Fruit fly (Drosophila melanogaster) whole organism, embryonic: ENCODE data around the gene CG4020.

Source experiments
- Awh ChIP-seq: fragments of 200-800 bp; sonication (Bioruptor generic); IDR thresholded peaks from 2 replicates; pipeline ENCODE4, ENCODE4 v1.3.6; 2022; ENCODE audit warnings: missing biosample characterization, missing genetic modification characterization
- CG14710 ChIP-seq: fragments of 200-800 bp; sonication (Bioruptor generic); optimal IDR thresholded peaks from 3 replicates; lab custom pipeline; 2019; ENCODE audit warnings: missing biosample characterization, mild to moderate bottlenecking, missing genetic modification characterization, moderate library complexity
- CG14860 ChIP-seq: fragments of 200-800 bp; sonication (Bioruptor generic); IDR thresholded peaks from 3 replicates; pipeline ENCODE4 v1.3.6; 2022; ENCODE audit warnings: missing biosample characterization, missing genetic modification characterization; ENCODE audit not compliant: partially characterized antibody
- CG15269 ChIP-seq: fragments of 200-800 bp; sonication (Bioruptor generic); optimal IDR thresholded peaks from 2 replicates; lab custom pipeline; 2018; ENCODE audit warnings: missing biosample characterization, mild to moderate bottlenecking, missing genetic modification characterization, moderate library complexity
- CG17385 ChIP-seq: fragments of 200-800 bp; sonication (Bioruptor generic); optimal IDR thresholded peaks from 3 replicates; lab custom pipeline; 2018; ENCODE audit warnings: missing biosample characterization, mild to moderate bottlenecking, missing genetic modification characterization
- CG1832 ChIP-seq: fragments of 200-800 bp; sonication (Bioruptor generic); optimal IDR thresholded peaks from 2 replicates; lab custom pipeline; 2017; ENCODE audit warnings: missing biosample characterization, mild to moderate bottlenecking, missing genetic modification characterization, inconsistent platforms
- CG18599 ChIP-seq: fragments of 200-800 bp; sonication (Bioruptor generic); optimal IDR thresholded peaks from 3 replicates; lab custom pipeline; 2017; ENCODE audit warnings: missing biosample characterization, missing genetic modification characterization, mild to moderate bottlenecking, moderate library complexity, missing genetic modification reagents
- CG2120 ChIP-seq: fragments of 200-800 bp; sonication (Bioruptor generic); optimal IDR thresholded peaks from 3 replicates; lab custom pipeline; 2016; ENCODE audit warnings: missing biosample characterization, missing genetic modification characterization
- CG2889 ChIP-seq: fragments of 200-800 bp; sonication (Bioruptor generic); IDR thresholded peaks from 3 replicates; pipeline ENCODE4 v1.3.6; 2022; ENCODE audit warnings: missing biosample characterization, missing genetic modification characterization
- CG30403 ChIP-seq: fragments of 200-800 bp; sonication (Bioruptor generic); optimal IDR thresholded peaks from 3 replicates; lab custom pipeline; 2016; ENCODE audit warnings: missing biosample characterization, missing genetic modification characterization
- CG34422 ChIP-seq: fragments of 200-800 bp; sonication (Bioruptor generic); IDR thresholded peaks from 3 replicates; pipeline ENCODE4 v1.3.6; 2022; ENCODE audit warnings: missing biosample characterization, missing genetic modification characterization
- CG3726 ChIP-seq: fragments of 200-800 bp; sonication (Bioruptor generic); IDR thresholded peaks from 3 replicates; pipeline ENCODE4, ENCODE4 v1.3.6; 2022; ENCODE audit warnings: missing biosample characterization, missing genetic modification characterization
- CG4360 ChIP-seq: fragments of 200-800 bp; sonication (Bioruptor generic); IDR thresholded peaks from 2 replicates; pipeline ENCODE4 v1.3.6; 2022; ENCODE audit warnings: missing biosample characterization, missing genetic modification characterization
- CG7271 ChIP-seq: fragments of 200-800 bp; sonication (Bioruptor generic); optimal IDR thresholded peaks from 2 replicates; lab custom pipeline; 2018; ENCODE audit warnings: missing biosample characterization, mild to moderate bottlenecking, missing genetic modification characterization, moderate library complexity
- CG7928 ChIP-seq: fragments of 200-800 bp; sonication (Bioruptor generic); optimal IDR thresholded peaks from 2 replicates; lab custom pipeline; 2017; ENCODE audit warnings: missing biosample characterization, mild to moderate bottlenecking, missing genetic modification characterization
- CG8765 ChIP-seq: fragments of 200-800 bp; sonication (Bioruptor generic); IDR thresholded peaks from 2 replicates; pipeline ENCODE4 v1.3.6; 2022; ENCODE audit warnings: missing biosample characterization, missing genetic modification characterization
- CHES-1-like ChIP-seq: fragments of 200-800 bp; sonication (Bioruptor generic); optimal IDR thresholded peaks from 2 replicates; lab custom pipeline; 2016; ENCODE audit warnings: missing biosample characterization, missing genetic modification characterization
- CkIIα-i1 ChIP-seq: fragments of 200-800 bp; sonication (Bioruptor generic); IDR thresholded peaks from 2 replicates; pipeline ENCODE4 v1.3.6; 2022; ENCODE audit warnings: missing biosample characterization, missing genetic modification characterization
- Drgx ChIP-seq: fragments of 200-800 bp; sonication (Bioruptor generic); IDR thresholded peaks from 2 replicates; pipeline ENCODE4 v1.3.6; 2022; ENCODE audit warnings: missing biosample characterization, missing genetic modification characterization
- E2f2 ChIP-seq: fragments of 200-800 bp; sonication (Bioruptor generic); IDR thresholded peaks from 2 replicates; pipeline ENCODE4 v1.3.6; 2022; ENCODE audit warnings: missing biosample characterization, missing genetic modification characterization
- Hr39 ChIP-seq: fragments of >200 bp; optimal IDR thresholded peaks from 2 replicates; lab custom pipeline; 2017
- Hr78 ChIP-seq, 2 experiments: fragments of 200-800 bp in 1 of 2; fragments of >200 bp in 1 of 2; sonication (Bioruptor generic) in 1 of 2; optimal IDR thresholded peaks; 2 replicates each; lab custom pipeline; 2017 to 2019; ENCODE audit warnings: missing biosample characterization in 2 of 2, missing genetic modification characterization in 2 of 2, mild to moderate bottlenecking in 1 of 2, moderate library complexity in 1 of 2
- Kr ChIP-seq: fragments of 200-800 bp; sonication (Bioruptor generic); optimal IDR thresholded peaks from 2 replicates; lab custom pipeline; 2017; ENCODE audit warnings: missing biosample characterization, mild to moderate bottlenecking, missing genetic modification characterization
- Med ChIP-seq: fragments of 200-800 bp; sonication (Bioruptor generic); peaks from one replicate; lab custom pipeline; 2016; ENCODE audit warnings: missing biosample characterization, missing genetic modification characterization, mild to moderate bottlenecking, inconsistent platforms, moderate library complexity
- Optix ChIP-seq: fragments of 200-800 bp; sonication (Bioruptor generic); IDR thresholded peaks from 3 replicates; pipeline ENCODE4 v1.3.6; 2022; ENCODE audit warnings: missing biosample characterization, missing genetic modification characterization
- PHDP ChIP-seq: fragments of 200-800 bp; sonication (Bioruptor generic); optimal IDR thresholded peaks from 3 replicates; lab custom pipeline; 2018; ENCODE audit warnings: missing biosample characterization, mild to moderate bottlenecking, missing genetic modification characterization, moderate library complexity
- Pdp1 ChIP-seq, 2 experiments: fragments of 200-800 bp; sonication (Bioruptor generic); optimal IDR thresholded peaks; 3 replicates each; lab custom pipeline; 2016; ENCODE audit warnings: missing biosample characterization in 2 of 2, missing genetic modification characterization in 2 of 2, mild to moderate bottlenecking in 1 of 2, moderate library complexity in 1 of 2
- Trl ChIP-seq, 3 experiments: fragments of >200 bp in 2 of 3; fragments of 200-800 bp in 1 of 3; sonication (Bioruptor generic) in 1 of 3; optimal IDR thresholded peaks; 2 replicates in 1 of 3; 3 replicates in 2 of 3; lab custom pipeline; 2016 to 2017; ENCODE audit warnings: missing biosample characterization in 1 of 3, missing genetic modification characterization in 1 of 3
- abd-A ChIP-seq: fragments of 200-800 bp; sonication (Bioruptor generic); optimal IDR thresholded peaks from 3 replicates; lab custom pipeline; 2019; ENCODE audit warnings: missing biosample characterization, mild to moderate bottlenecking, missing genetic modification characterization, moderate library complexity
- bab2 ChIP-seq: fragments of 200-800 bp; sonication (Bioruptor generic); optimal IDR thresholded peaks from 2 replicates; lab custom pipeline; 2016; ENCODE audit warnings: missing biosample characterization, missing genetic modification characterization
- bigmax ChIP-seq: fragments of 200-800 bp; sonication (Bioruptor generic); optimal IDR thresholded peaks from 2 replicates; lab custom pipeline; 2018; ENCODE audit warnings: missing biosample characterization, mild to moderate bottlenecking, missing genetic modification characterization
- cg ChIP-seq: fragments of 200-800 bp; sonication (Bioruptor generic); optimal IDR thresholded peaks from 3 replicates; lab custom pipeline; 2019; ENCODE audit warnings: missing biosample characterization, mild to moderate bottlenecking, missing genetic modification characterization, moderate library complexity
- chm ChIP-seq: fragments of 200-800 bp; sonication (Bioruptor generic); IDR thresholded peaks from 2 replicates; pipeline ENCODE4 v1.3.6; 2022; ENCODE audit warnings: missing biosample characterization, missing genetic modification characterization
- crol ChIP-seq: fragments of 200-800 bp; sonication (Bioruptor generic); IDR thresholded peaks from 2 replicates; pipeline ENCODE4 v1.3.6; 2022; ENCODE audit warnings: missing biosample characterization, missing genetic modification characterization
- emc ChIP-seq: fragments of 200-800 bp; sonication (Bioruptor generic); optimal IDR thresholded peaks from 2 replicates; lab custom pipeline; 2016; ENCODE audit warnings: missing biosample characterization, missing genetic modification characterization
- gcm ChIP-seq: fragments of 200-800 bp; sonication (Bioruptor generic); optimal IDR thresholded peaks from 2 replicates; lab custom pipeline; 2019; ENCODE audit warnings: missing biosample characterization, mild to moderate bottlenecking, missing genetic modification characterization, moderate library complexity
- kni ChIP-seq: fragments of 200-800 bp; sonication (Bioruptor generic); optimal IDR thresholded peaks from 3 replicates; lab custom pipeline; 2017; ENCODE audit warnings: mild to moderate bottlenecking, missing biosample characterization, missing genetic modification reagents, missing genetic modification characterization
- lbe ChIP-seq: fragments of 200-800 bp; sonication (Bioruptor generic); optimal IDR thresholded peaks from 2 replicates; lab custom pipeline; 2016; ENCODE audit warnings: missing biosample characterization, mild to moderate bottlenecking, missing genetic modification characterization
- lilli ChIP-seq: fragments of 200-800 bp; sonication (Bioruptor generic); optimal IDR thresholded peaks from 3 replicates; lab custom pipeline; 2016; ENCODE audit warnings: missing biosample characterization, missing genetic modification characterization
- pita ChIP-seq: fragments of 200-800 bp; sonication (Bioruptor generic); optimal IDR thresholded peaks from 2 replicates; lab custom pipeline; 2017; ENCODE audit warnings: missing biosample characterization, mild to moderate bottlenecking, missing genetic modification characterization
- pros ChIP-seq: fragments of 200-800 bp; sonication (Bioruptor generic); optimal IDR thresholded peaks from 3 replicates; lab custom pipeline; 2019; ENCODE audit warnings: missing biosample characterization, mild to moderate bottlenecking, missing genetic modification characterization, moderate library complexity
- ro ChIP-seq: fragments of 200-800 bp; sonication (Bioruptor generic); IDR thresholded peaks from 2 replicates; pipeline ENCODE4 v1.3.6; 2022; ENCODE audit warnings: missing biosample characterization, missing genetic modification characterization
- sd ChIP-seq: fragments of 200-800 bp; sonication (Bioruptor generic); optimal IDR thresholded peaks from 3 replicates; lab custom pipeline; 2018; ENCODE audit warnings: missing biosample characterization, mild to moderate bottlenecking, missing genetic modification characterization, moderate library complexity
- sens ChIP-seq: fragments of 200-800 bp; sonication (Bioruptor generic); peaks from one replicate; lab custom pipeline; 2016; ENCODE audit warnings: missing biosample characterization, missing genetic modification characterization
- sob ChIP-seq: fragments of 200-800 bp; sonication (Bioruptor generic); IDR thresholded peaks from 2 replicates; pipeline ENCODE4 v1.3.6; 2022; ENCODE audit warnings: missing biosample characterization, missing genetic modification characterization
- sqz ChIP-seq: fragments of 200-800 bp; sonication (Bioruptor generic); optimal IDR thresholded peaks from 3 replicates; lab custom pipeline; 2018; ENCODE audit warnings: missing biosample characterization, mild to moderate bottlenecking, missing genetic modification characterization
- yki ChIP-seq: fragments of >200 bp; optimal IDR thresholded peaks from 3 replicates; lab custom pipeline; 2018

CG4020 gene

dm6 chrX:5902701-5903100, 2.8 kb upstream of the CG4020 start:
- TF ChIP-seq sens (GFP tag; lab: Kevin White, UChicago) (peak; percentile 41), CkIIα-i1 (GFP tag; lab: Robert Waterston, UW) (0 out of 2 replicates have a peak, but pooled peaks have one; percentile 16), Med (GFP tag; lab: Kevin White, UChicago) (peak; percentile 63), CG8765 (GFP tag; lab: Robert Waterston, UW) (no peak), CG3726 (GFP tag; lab: Robert Waterston, UW) (0 out of 3 replicates have a peak, but pooled peaks have one; percentile 33), CG2889 (GFP tag; lab: Robert Waterston, UW) (peak; percentile 11; the same call in 1 of the 3 replicates), CG30403 (GFP tag; lab: Kevin White, UChicago) (no peak), chm (GFP tag; lab: Robert Waterston, UW) (peak; percentile 44; the same call in 1 of the 2 replicates), lilli (GFP tag; lab: Kevin White, UChicago) (peak; percentile 32)

dm6 chrX:5904377-5905085, 1.0 kb upstream of the CG4020 start:
- peak; percentile 43 for TF ChIP-seq pros (GFP tag; lab: Kevin White, UChicago)
- TF ChIP-seq CG34422 (GFP tag; lab: Robert Waterston, UW), result peak; percentile 71; the same call in 1 of the 3 replicates
- TF ChIP-seq Trl (optimal IDR thresholded peaks at IDR 0.05; lab: Kevin White, UChicago), result peak; percentile 65 to 82
- no peak for TF ChIP-seq Trl (GFP tag; optimal IDR thresholded peaks at IDR 0.05; lab: Kevin White, UChicago)
- no peak for TF ChIP-seq bab2 (GFP tag; lab: Kevin White, UChicago)
- peak; percentile 51; the same call in 1 of the 2 replicates for TF ChIP-seq crol (GFP tag; lab: Robert Waterston, UW)
- peak; percentile 64 for TF ChIP-seq sd
- peak; percentile 77 for TF ChIP-seq Awh (GFP tag; lab: Robert Waterston, UW)
- TF ChIP-seq emc (GFP tag; lab: Kevin White, UChicago), result no peak
- peak; percentile 75 for TF ChIP-seq kni (GFP tag; lab: Kevin White, UChicago)
- TF ChIP-seq CG7928 (GFP tag; lab: Kevin White, UChicago), result no peak
- peak; percentile 27; the same call in 1 of the 2 replicates for TF ChIP-seq sob
- TF ChIP-seq Optix, result no peak
- peak; percentile 96 for TF ChIP-seq Hr39 (lab: Kevin White, UChicago)
- TF ChIP-seq CG18599 (GFP tag; lab: Kevin White, UChicago), result no peak
- peak; percentile 0 for TF ChIP-seq CHES-1-like (GFP tag; lab: Kevin White, UChicago)
- TF ChIP-seq CG7271 (tag; lab: Kevin White, UChicago), result no peak
- TF ChIP-seq abd-A (tag; lab: Kevin White, UChicago), result peak; percentile 88
- TF ChIP-seq Hr78 (GFP tag; optimal IDR thresholded peaks at IDR 0.05; lab: Kevin White, UChicago), result peak in 1 of 2 experiments; percentile 15
- peak; percentile 72 for TF ChIP-seq cg (GFP tag; lab: Kevin White, UChicago)
- TF ChIP-seq lbe, result peak; percentile 24
- peak; percentile 17 for TF ChIP-seq CG15269 (tag; lab: Kevin White, UChicago)
- TF ChIP-seq ro, result no peak
- TF ChIP-seq Med (GFP tag; lab: Kevin White, UChicago), result peak; percentile 53
- TF ChIP-seq CG17385, result peak; percentile 72
- no peak for TF ChIP-seq CG14860 (GFP tag; lab: Robert Waterston, UW)
- no peak for TF ChIP-seq CG2120
- peak; percentile 57 for TF ChIP-seq gcm
- no peak for TF ChIP-seq PHDP
- peak in 1 of 2 experiments; percentile 26 for TF ChIP-seq Pdp1 (GFP tag; optimal IDR thresholded peaks at IDR 0.05; lab: Kevin White, UChicago)
- no peak for TF ChIP-seq bigmax (GFP tag; lab: Kevin White, UChicago)
- peak; percentile 11 for TF ChIP-seq sqz
- TF ChIP-seq CG1832 (GFP tag; lab: Kevin White, UChicago), result peak; percentile 70
- no peak for TF ChIP-seq pita
- TF ChIP-seq Kr (GFP tag; lab: Kevin White, UChicago), result peak; percentile 56
- 0 out of 2 replicates have a peak, but pooled peaks have one; percentile 21 for TF ChIP-seq E2f2
- TF ChIP-seq Drgx (GFP tag; lab: Robert Waterston, UW), result no peak
- TF ChIP-seq CG14710, result no peak
- TF ChIP-seq yki, result peak; percentile 11
- peak; percentile 50 for TF ChIP-seq CG4360 (GFP tag; lab: Robert Waterston, UW)
